Fruit fly (Drosophila melanogaster) whole organism, prepupa: Measurements from ENCODE around the gene THADA.
A peak's percentile ranks its signal among the peaks of the same experiment; 100 is the strongest.

Experiments used
- Blimp-1 ChIP-seq: fragments of 200-800 bp; sonication (Bioruptor generic); optimal IDR thresholded peaks from 3 replicates; lab custom pipeline; 2017; ENCODE audit warnings: missing biosample characterization, missing genetic modification characterization, mild to moderate bottlenecking, moderate library complexity, missing genetic modification reagents
- CG10631 ChIP-seq: fragments of 200-800 bp; sonication (Bioruptor generic); optimal IDR thresholded peaks from 2 replicates; lab custom pipeline; 2016; ENCODE audit warnings: missing biosample characterization, missing genetic modification characterization
- CG10669 ChIP-seq: fragments of 200-800 bp; sonication (Bioruptor generic); optimal IDR thresholded peaks from 3 replicates; lab custom pipeline; 2018; ENCODE audit warnings: missing biosample characterization, mild to moderate bottlenecking, missing genetic modification characterization, moderate library complexity
- CG11762 ChIP-seq: fragments of 200-800 bp; sonication (Bioruptor generic); optimal IDR thresholded peaks from 3 replicates; lab custom pipeline; 2016; ENCODE audit warnings: missing biosample characterization, missing genetic modification characterization; ENCODE audit not compliant: insufficient read depth
- CG11902 ChIP-seq: fragments of 200-800 bp; sonication (Bioruptor generic); optimal IDR thresholded peaks from 3 replicates; lab custom pipeline; 2016; ENCODE audit warnings: missing biosample characterization, missing genetic modification characterization
- CG1621 ChIP-seq: fragments of 200-800 bp; sonication (Bioruptor generic); optimal IDR thresholded peaks from 3 replicates; lab custom pipeline; 2018; ENCODE audit warnings: missing biosample characterization, mild to moderate bottlenecking, missing genetic modification characterization
- CG16779 ChIP-seq: fragments of 200-800 bp; sonication (Bioruptor generic); optimal IDR thresholded peaks from 3 replicates; lab custom pipeline; 2017; ENCODE audit warnings: missing biosample characterization, mild to moderate bottlenecking, missing genetic modification characterization
- CG3032 ChIP-seq: fragments of 200-800 bp; optimal IDR thresholded peaks from 2 replicates; lab custom pipeline; 2019; ENCODE audit warnings: missing biosample characterization, mild to moderate bottlenecking, missing genetic modification characterization, moderate library complexity
- CG31627 ChIP-seq: fragments of 200-800 bp; sonication (Bioruptor generic); optimal IDR thresholded peaks from 3 replicates; lab custom pipeline; 2016; ENCODE audit warnings: missing biosample characterization, missing genetic modification characterization
- CG32006 ChIP-seq: fragments of 200-800 bp; sonication (Bioruptor generic); optimal IDR thresholded peaks from 3 replicates; lab custom pipeline; 2017; ENCODE audit warnings: missing biosample characterization, mild to moderate bottlenecking, missing genetic modification characterization
- CG34406 ChIP-seq: fragments of 200-800 bp; sonication (Bioruptor generic); optimal IDR thresholded peaks from 3 replicates; lab custom pipeline; 2016; ENCODE audit warnings: missing biosample characterization, missing genetic modification characterization
- CG4318 ChIP-seq: fragments of 200-800 bp; sonication (Bioruptor generic); optimal IDR thresholded peaks from 3 replicates; lab custom pipeline; 2017; ENCODE audit warnings: missing biosample characterization, mild to moderate bottlenecking, missing genetic modification characterization
- CG6163 ChIP-seq: fragments of 200-800 bp; sonication (Bioruptor generic); IDR thresholded peaks from 3 replicates; pipeline ENCODE4 v1.3.6; 2022; ENCODE audit warnings: missing biosample characterization, missing genetic modification characterization
- CG6276 ChIP-seq: fragments of 200-800 bp; sonication (Bioruptor generic); optimal IDR thresholded peaks from 2 replicates; lab custom pipeline; 2017; ENCODE audit warnings: missing biosample characterization, mild to moderate bottlenecking, missing genetic modification characterization
- CG6792 ChIP-seq: fragments of 200-800 bp; sonication (Bioruptor generic); optimal IDR thresholded peaks from 3 replicates; lab custom pipeline; 2016; ENCODE audit warnings: missing biosample characterization, missing genetic modification characterization
- CG6854 ChIP-seq: fragments of 200-800 bp; sonication (Bioruptor generic); optimal IDR thresholded peaks from 2 replicates; lab custom pipeline; 2017; ENCODE audit warnings: missing biosample characterization, mild to moderate bottlenecking, missing genetic modification characterization
- CG7368 ChIP-seq: fragments of 200-800 bp; sonication (Bioruptor generic); optimal IDR thresholded peaks from 3 replicates; lab custom pipeline; 2016; ENCODE audit warnings: missing biosample characterization, missing genetic modification characterization
- CG8119 ChIP-seq: fragments of 200-800 bp; sonication (Bioruptor generic); IDR thresholded peaks from 3 replicates; pipeline ENCODE4 v1.3.6; 2022; ENCODE audit warnings: missing biosample characterization, missing genetic modification characterization
- CG8632 ChIP-seq: fragments of 200-800 bp; sonication (Bioruptor generic); optimal IDR thresholded peaks from 3 replicates; lab custom pipeline; 2016; ENCODE audit warnings: missing biosample characterization, missing genetic modification characterization
- CG9139 ChIP-seq: fragments of 200-800 bp; sonication (Bioruptor generic); optimal IDR thresholded peaks from 3 replicates; lab custom pipeline; 2017; ENCODE audit warnings: missing biosample characterization, mild to moderate bottlenecking, missing genetic modification characterization
- Eip75B ChIP-seq: fragments of 200-800 bp; sonication (Bioruptor generic); optimal IDR thresholded peaks from 3 replicates; lab custom pipeline; 2016; ENCODE audit warnings: missing biosample characterization, missing genetic modification characterization
- Eip78C ChIP-seq: fragments of 200-800 bp; sonication (Bioruptor generic); peaks from one replicate; lab custom pipeline; 2016; ENCODE audit warnings: missing biosample characterization, missing genetic modification characterization
- Eip93F ChIP-seq: fragments of 200-800 bp; sonication (Bioruptor generic); optimal IDR thresholded peaks from 2 replicates; lab custom pipeline; 2016; ENCODE audit warnings: missing biosample characterization, mild to moderate bottlenecking, missing genetic modification characterization
- Ets96B ChIP-seq: fragments of 200-800 bp; optimal IDR thresholded peaks from 2 replicates; lab custom pipeline; 2019; ENCODE audit warnings: missing biosample characterization, mild to moderate bottlenecking, missing genetic modification characterization, moderate library complexity
- Hr38 ChIP-seq: sonication (Bioruptor generic); optimal IDR thresholded peaks from 2 replicates; lab custom pipeline; 2016; ENCODE audit warnings: missing biosample characterization, missing genetic modification characterization
- Hr39 ChIP-seq: fragments of 200-800 bp; sonication (Bioruptor generic); optimal IDR thresholded peaks from 2 replicates; lab custom pipeline; 2016; ENCODE audit warnings: missing biosample characterization, missing genetic modification characterization
- Hr4 ChIP-seq: fragments of 200-800 bp; sonication (Bioruptor generic); optimal IDR thresholded peaks from 3 replicates; lab custom pipeline; 2016; ENCODE audit warnings: missing biosample characterization, missing genetic modification characterization
- Met ChIP-seq: fragments of 200-800 bp; sonication (Bioruptor generic); optimal IDR thresholded peaks from 3 replicates; lab custom pipeline; 2016; ENCODE audit warnings: missing biosample characterization, missing genetic modification characterization
- OdsH ChIP-seq: fragments of 200-800 bp; sonication (Bioruptor generic); optimal IDR thresholded peaks from 3 replicates; lab custom pipeline; 2016; ENCODE audit warnings: missing biosample characterization, missing genetic modification characterization
- Smox ChIP-seq: fragments of 200-800 bp; sonication (Bioruptor generic); optimal IDR thresholded peaks from 3 replicates; lab custom pipeline; 2016; ENCODE audit warnings: missing biosample characterization, missing genetic modification characterization
- Sox14 ChIP-seq: fragments of 200-800 bp; sonication (Bioruptor generic); optimal IDR thresholded peaks from 3 replicates; lab custom pipeline; 2016; ENCODE audit warnings: missing biosample characterization, missing genetic modification characterization
- Sox15 ChIP-seq: fragments of 200-800 bp; sonication (Bioruptor generic); optimal IDR thresholded peaks from 3 replicates; lab custom pipeline; 2016; ENCODE audit warnings: missing biosample characterization, missing genetic modification characterization
- achi ChIP-seq: fragments of 200-800 bp; sonication (Bioruptor generic); optimal IDR thresholded peaks from 3 replicates; lab custom pipeline; 2016; ENCODE audit warnings: missing biosample characterization, missing genetic modification characterization
- cyc ChIP-seq: fragments of 200-800 bp; sonication (Bioruptor generic); optimal IDR thresholded peaks from 3 replicates; lab custom pipeline; 2016; ENCODE audit warnings: missing biosample characterization, missing genetic modification characterization
- dac ChIP-seq: fragments of 200-800 bp; sonication (Bioruptor generic); optimal IDR thresholded peaks from 2 replicates; lab custom pipeline; 2017; ENCODE audit warnings: missing biosample characterization, mild to moderate bottlenecking, missing genetic modification characterization
- fd59A ChIP-seq: fragments of 200-800 bp; sonication (Bioruptor generic); optimal IDR thresholded peaks from 2 replicates; lab custom pipeline; 2017; ENCODE audit warnings: missing biosample characterization, mild to moderate bottlenecking, missing genetic modification characterization, missing genetic modification reagents
- fd85E ChIP-seq: fragments of 200-800 bp; sonication (Bioruptor generic); optimal IDR thresholded peaks from 3 replicates; lab custom pipeline; 2016; ENCODE audit warnings: missing biosample characterization, missing genetic modification characterization
- fkh ChIP-seq: fragments of 200-800 bp; sonication (Bioruptor generic); optimal IDR thresholded peaks from 3 replicates; lab custom pipeline; 2017; ENCODE audit warnings: missing biosample characterization, mild to moderate bottlenecking, missing genetic modification characterization, moderate library complexity
- lz ChIP-seq: fragments of 200-800 bp; sonication (Bioruptor generic); optimal IDR thresholded peaks from 3 replicates; lab custom pipeline; 2016; ENCODE audit warnings: missing biosample characterization, missing genetic modification characterization
- net ChIP-seq: fragments of 200-800 bp; sonication (Bioruptor generic); optimal IDR thresholded peaks from 3 replicates; lab custom pipeline; 2016; ENCODE audit warnings: missing biosample characterization, missing genetic modification characterization
- spab ChIP-seq: fragments of 200-800 bp; sonication (Bioruptor generic); optimal IDR thresholded peaks from 2 replicates; lab custom pipeline; 2017; ENCODE audit warnings: missing biosample characterization, mild to moderate bottlenecking, missing genetic modification characterization, missing genetic modification reagents
- ss ChIP-seq, 2 experiments: fragments of 200-800 bp; sonication (Bioruptor generic); optimal IDR thresholded peaks; 2 replicates in 1 of 2; 3 replicates in 1 of 2; lab custom pipeline; 2017 to 2018; ENCODE audit warnings: mild to moderate bottlenecking in 2 of 2, missing biosample characterization in 2 of 2, missing genetic modification characterization in 2 of 2, moderate library complexity in 1 of 2
- svp ChIP-seq: fragments of 200-800 bp; sonication (Bioruptor generic); peaks from one replicate; lab custom pipeline; 2016; ENCODE audit warnings: missing biosample characterization, missing genetic modification characterization
- topi ChIP-seq: fragments of 200-800 bp; sonication (Bioruptor generic); optimal IDR thresholded peaks from 3 replicates; lab custom pipeline; 2016; ENCODE audit warnings: missing biosample characterization, missing genetic modification characterization
- vri ChIP-seq: fragments of 200-800 bp; sonication (Bioruptor generic); optimal IDR thresholded peaks from 3 replicates; lab custom pipeline; 2016; ENCODE audit warnings: missing biosample characterization, mild to moderate bottlenecking, missing genetic modification characterization

THADA gene

dm6 chrX:19892070-19892469 is 26.7 kb upstream of the THADA start:
- TF ChIP-seq CG34406 (GFP tag; lab: Kevin White, UChicago) (no peak), Met (GFP tag; lab: Kevin White, UChicago) (no peak), Eip78C (peak; percentile 41), CG10631 (GFP tag; lab: Kevin White, UChicago) (no peak), CG31627 (GFP tag; lab: Kevin White, UChicago) (no peak), CG32006 (GFP tag; lab: Kevin White, UChicago) (no peak), CG1621 (tag; lab: Kevin White, UChicago) (no peak), CG8119 (GFP tag; lab: Robert Waterston, UW) (no peak)

dm6 chrX:19890010-19890665 is 24.8 kb upstream of the THADA start, which contains the start of gene amn:
amn (minus strand) TSS chrX:19890060.
- TF ChIP-seq Hr38 (no peak), CG11902 (GFP tag; lab: Kevin White, UChicago) (no peak), fd59A (no peak), Smox (no peak), OdsH (GFP tag; lab: Kevin White, UChicago) (no peak)
- TF ChIP-seq, all 60 proteins: peak for 0

- peak; percentile 78 for TF ChIP-seq Eip75B (GFP tag; lab: Kevin White, UChicago)
- peak; percentile 85 for TF ChIP-seq Hr39 (GFP tag; lab: Kevin White, UChicago)
- peak; percentile 1 for TF ChIP-seq CG6854
- no peak for TF ChIP-seq fd85E (GFP tag; lab: Kevin White, UChicago)
- no peak for TF ChIP-seq CG16779 (tag; lab: Kevin White, UChicago)
- TF ChIP-seq vri (GFP tag; lab: Kevin White, UChicago) = peak; percentile 58
- peak; percentile 76 for TF ChIP-seq CG8632 (GFP tag; lab: Kevin White, UChicago)
- TF ChIP-seq topi = peak; percentile 79
- TF ChIP-seq CG1621 (tag; lab: Kevin White, UChicago) = peak; percentile 72
- no peak for TF ChIP-seq Hr38
- peak; percentile 28 for TF ChIP-seq CG9139
- TF ChIP-seq CG34406 (GFP tag; lab: Kevin White, UChicago) = peak; percentile 63
- TF ChIP-seq CG4318 = peak; percentile 46
- peak; percentile 61 for TF ChIP-seq Sox15 (GFP tag; lab: Kevin White, UChicago)
- peak; percentile 62 for TF ChIP-seq fd59A
- TF ChIP-seq CG3032 (tag; lab: Kevin White, UChicago) = peak; percentile 64
- peak; percentile 70 for TF ChIP-seq CG7368 (GFP tag; lab: Kevin White, UChicago)
- TF ChIP-seq Blimp-1 = no peak
- peak; percentile 57 for TF ChIP-seq CG11902 (GFP tag; lab: Kevin White, UChicago)
- TF ChIP-seq Eip93F (GFP tag; lab: Kevin White, UChicago) = no peak
- peak; percentile 33; the same call in 1 of the 3 replicates for TF ChIP-seq CG8119 (GFP tag; lab: Robert Waterston, UW)
- TF ChIP-seq CG6792 = peak; percentile 75
- peak; percentile 78 for TF ChIP-seq CG10669 (GFP tag; lab: Kevin White, UChicago)
- peak; percentile 66 for TF ChIP-seq Hr4 (GFP tag; lab: Kevin White, UChicago)
- peak; percentile 32 for TF ChIP-seq dac
- peak; percentile 65 for TF ChIP-seq net
- TF ChIP-seq cyc = peak; percentile 85
- peak; percentile 43 for TF ChIP-seq CG11762 (GFP tag; lab: Kevin White, UChicago)
- peak; percentile 85 for TF ChIP-seq svp (GFP tag; lab: Kevin White, UChicago)
- peak; percentile 28 to 61 for TF ChIP-seq ss (GFP tag; optimal IDR thresholded peaks at IDR 0.05; lab: Kevin White, UChicago)
- no peak for TF ChIP-seq CG6276
- peak; percentile 75 for TF ChIP-seq Sox14 (GFP tag; lab: Kevin White, UChicago)
- peak; percentile 67 for TF ChIP-seq achi (GFP tag; lab: Kevin White, UChicago)
- peak; percentile 50 for TF ChIP-seq spab
- peak; percentile 82 for TF ChIP-seq CG6163 (GFP tag; lab: Robert Waterston, UW)
- TF ChIP-seq CG31627 (GFP tag; lab: Kevin White, UChicago) = peak; percentile 82
- TF ChIP-seq Ets96B (tag; lab: Kevin White, UChicago) = peak; percentile 67
- TF ChIP-seq Smox = peak; percentile 73
- TF ChIP-seq lz (GFP tag; lab: Kevin White, UChicago) = peak; percentile 81
- peak; percentile 30 for TF ChIP-seq fkh (GFP tag; lab: Kevin White, UChicago)
Measured at dm6 chrX:19889128-19889756, 23.9 kb upstream of the THADA start.
